Fruit fly (Drosophila melanogaster): ENCODE results near the gene CG42717.
A peak's percentile ranks its signal among the peaks of the same experiment; 100 is the strongest.

DNA sequence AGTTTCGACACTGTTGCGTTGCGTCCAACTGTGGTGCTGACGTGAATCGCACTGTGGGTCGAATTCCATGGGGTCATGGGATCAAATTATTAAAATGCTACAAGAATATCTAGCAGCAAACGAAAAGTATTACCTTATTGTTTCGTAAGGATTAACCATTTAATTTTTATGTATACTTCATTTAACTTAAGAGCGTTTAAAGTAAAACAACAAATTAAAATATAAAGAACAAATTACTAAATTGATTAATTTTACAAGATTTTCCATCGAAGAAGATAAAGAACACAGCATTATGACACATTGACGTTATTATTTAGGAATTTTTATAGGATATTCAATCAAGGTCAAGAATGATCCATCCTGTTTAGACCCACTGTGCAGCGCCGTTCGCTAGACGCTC is 21.1 kb upstream of the CG42717 start:
- TF ChIP-seq unc-4 (GFP tag; IDR thresholded peaks at IDR 0.05; ENCODE audit: partially characterized antibody) = no peak
- TF ChIP-seq fd102C (GFP tag; optimal IDR thresholded peaks at IDR 0.05) = no peak
- no peak for TF ChIP-seq sc (optimal IDR thresholded peaks at IDR 0.05)
- peak; percentile 13 for TF ChIP-seq sc (GFP tag; optimal IDR thresholded peaks at IDR 0.05)
- TF ChIP-seq chm (GFP tag; IDR thresholded peaks at IDR 0.05) = no peak
- TF ChIP-seq slou (GFP tag; optimal IDR thresholded peaks at IDR 0.05) = no peak
- TF ChIP-seq CG15011 (GFP tag; optimal IDR thresholded peaks at IDR 0.05) = peak; percentile 23

Data from whole organism, embryonic.